Worm (Caenorhabditis elegans): ENCODE measurements around the gene cog-1.

ce11 chrII:14866156-14866555 is 36.1 kb upstream of the cog-1 start:
- TF ChIP-seq ama-1 (optimal IDR thresholded peaks at IDR 0.05) = no peak
- TF ChIP-seq flt-1 (GFP tag; IDR thresholded peaks at IDR 0.05) = no peak
- TF ChIP-seq hnd-1 (tag; optimal IDR thresholded peaks at IDR 0.05) = no peak
- no peak for TF ChIP-seq tbx-37 (GFP tag; conservative IDR thresholded peaks at IDR 0.05)
- no peak for TF ChIP-seq B0310.2 (tag; optimal IDR thresholded peaks at IDR 0.05)
- TF ChIP-seq aly-1 (tag; optimal IDR thresholded peaks at IDR 0.05) = no peak
- TF ChIP-seq ceh-36 (tag; optimal IDR thresholded peaks at IDR 0.05) = no peak
